Fruit fly (Drosophila melanogaster) whole organism, embryonic: Measurements from ENCODE around the gene Acp76A.

Experiments
- CG10654 ChIP-seq: fragments of 200-800 bp; sonication (Bioruptor generic); optimal IDR thresholded peaks from 2 replicates; lab custom pipeline; 2016; ENCODE audit warnings: missing biosample characterization, missing genetic modification characterization
- CG14441 ChIP-seq: fragments of 200-800 bp; sonication (Bioruptor generic); IDR thresholded peaks from 2 replicates; pipeline ENCODE4 v1.3.6; 2022; ENCODE audit warnings: missing biosample characterization, missing genetic modification characterization
- CG14667 ChIP-seq: fragments of 200-800 bp; sonication (Bioruptor generic); IDR thresholded peaks from 2 replicates; pipeline ENCODE4 v1.3.6; 2022; ENCODE audit warnings: missing biosample characterization, missing genetic modification characterization
- CG15269 ChIP-seq: fragments of 200-800 bp; sonication (Bioruptor generic); optimal IDR thresholded peaks from 2 replicates; lab custom pipeline; 2018; ENCODE audit warnings: missing biosample characterization, mild to moderate bottlenecking, missing genetic modification characterization, moderate library complexity
- CG1529 ChIP-seq: fragments of 200-800 bp; sonication (Bioruptor generic); optimal IDR thresholded peaks from 3 replicates; lab custom pipeline; 2018; ENCODE audit warnings: missing biosample characterization, missing genetic modification characterization
- CG15479 ChIP-seq: fragments of 200-800 bp; sonication (Bioruptor generic); optimal IDR thresholded peaks from 3 replicates; lab custom pipeline; 2019; ENCODE audit warnings: missing biosample characterization, mild to moderate bottlenecking, missing genetic modification characterization, moderate library complexity
- CG15601 ChIP-seq: fragments of 200-800 bp; sonication (Bioruptor generic); optimal IDR thresholded peaks from 3 replicates; lab custom pipeline; 2019; ENCODE audit warnings: missing biosample characterization, mild to moderate bottlenecking, missing genetic modification characterization, moderate library complexity
- CG16815 ChIP-seq: fragments of 200-800 bp; sonication (Bioruptor generic); optimal IDR thresholded peaks from 3 replicates; lab custom pipeline; 2017; ENCODE audit warnings: missing biosample characterization, mild to moderate bottlenecking, missing genetic modification characterization
- CG17359 ChIP-seq: fragments of 200-800 bp; sonication (Bioruptor generic); optimal IDR thresholded peaks from 3 replicates; lab custom pipeline; 2018; ENCODE audit warnings: missing biosample characterization, mild to moderate bottlenecking, missing genetic modification characterization, moderate library complexity
- CG17361 ChIP-seq: fragments of 200-800 bp; sonication (Bioruptor generic); IDR thresholded peaks from 3 replicates; pipeline ENCODE4 v1.3.6; 2022; ENCODE audit warnings: missing biosample characterization, missing genetic modification characterization
- CG17385 ChIP-seq: fragments of 200-800 bp; sonication (Bioruptor generic); optimal IDR thresholded peaks from 3 replicates; lab custom pipeline; 2018; ENCODE audit warnings: missing biosample characterization, mild to moderate bottlenecking, missing genetic modification characterization
- CG18764 ChIP-seq: fragments of 200-800 bp; sonication (Bioruptor generic); optimal IDR thresholded peaks from 3 replicates; lab custom pipeline; 2016; ENCODE audit warnings: missing biosample characterization, missing genetic modification characterization
- CG2678 ChIP-seq: fragments of 200-800 bp; sonication (Bioruptor generic); optimal IDR thresholded peaks from 3 replicates; lab custom pipeline; 2019; ENCODE audit warnings: missing biosample characterization, mild to moderate bottlenecking, missing genetic modification characterization, moderate library complexity
- CG2712 ChIP-seq: fragments of 200-800 bp; optimal IDR thresholded peaks from 3 replicates; lab custom pipeline; 2019; ENCODE audit warnings: missing biosample characterization, mild to moderate bottlenecking, missing genetic modification characterization, moderate library complexity
- CG31388 ChIP-seq: fragments of 200-800 bp; sonication (Bioruptor generic); optimal IDR thresholded peaks from 2 replicates; lab custom pipeline; 2016; ENCODE audit warnings: missing biosample characterization, missing genetic modification characterization
- CG31441 ChIP-seq: fragments of 200-800 bp; sonication (Bioruptor generic); IDR thresholded peaks from 2 replicates; pipeline ENCODE4 v1.3.6; 2022; ENCODE audit warnings: missing biosample characterization, missing genetic modification characterization
- CG4854 ChIP-seq: fragments of 200-800 bp; sonication (Bioruptor generic); optimal IDR thresholded peaks from 2 replicates; lab custom pipeline; 2016; ENCODE audit warnings: missing biosample characterization, missing genetic modification characterization, inconsistent platforms
- CG6654 ChIP-seq: fragments of 200-800 bp; sonication (Bioruptor generic); optimal IDR thresholded peaks from 2 replicates; lab custom pipeline; 2017; ENCODE audit warnings: missing biosample characterization, mild to moderate bottlenecking, missing genetic modification characterization
- CG6854 ChIP-seq: fragments of 200-800 bp; sonication (Bioruptor generic); optimal IDR thresholded peaks from 3 replicates; lab custom pipeline; 2017; ENCODE audit warnings: missing biosample characterization, mild to moderate bottlenecking, missing genetic modification characterization
- CG9215 ChIP-seq: fragments of 200-800 bp; sonication (Bioruptor generic); IDR thresholded peaks from 2 replicates; pipeline ENCODE4 v1.3.6; 2022; ENCODE audit warnings: missing biosample characterization, missing genetic modification characterization
- CG9817 ChIP-seq: fragments of 200-800 bp; sonication (Bioruptor generic); optimal IDR thresholded peaks from 2 replicates; lab custom pipeline; 2018; ENCODE audit warnings: missing biosample characterization, mild to moderate bottlenecking, missing genetic modification characterization, moderate library complexity
- CHES-1-like ChIP-seq: fragments of 200-800 bp; sonication (Bioruptor generic); optimal IDR thresholded peaks from 2 replicates; lab custom pipeline; 2016; ENCODE audit warnings: missing biosample characterization, missing genetic modification characterization
- Dbx ChIP-seq: fragments of 200-800 bp; sonication (Bioruptor generic); IDR thresholded peaks from 3 replicates; pipeline ENCODE4 v1.3.6; 2022; ENCODE audit warnings: missing biosample characterization, missing genetic modification characterization
- Dfd ChIP-seq, 2 experiments: fragments of >200 bp; optimal IDR thresholded peaks; 2 replicates each; lab custom pipeline; 2017; ENCODE audit warnings: missing biosample characterization in 2 of 2, missing genetic modification characterization in 2 of 2
- Dref ChIP-seq: fragments of 200-800 bp; sonication (Bioruptor generic); IDR thresholded peaks from 2 replicates; pipeline ENCODE4 v1.3.6; 2022; ENCODE audit warnings: missing biosample characterization, missing genetic modification characterization
- Gug ChIP-seq: fragments of 200-800 bp; sonication (Bioruptor generic); IDR thresholded peaks from 4 replicates; pipeline ENCODE4 v1.3.6; 2022; ENCODE audit warnings: missing biosample characterization, missing genetic modification characterization
- H15 ChIP-seq: fragments of 200-800 bp; sonication (Bioruptor generic); IDR thresholded peaks from 3 replicates; pipeline ENCODE4 v1.3.6; 2022; ENCODE audit warnings: missing biosample characterization, missing genetic modification characterization
- HmgD ChIP-seq: fragments of 200-800 bp; sonication (Bioruptor generic); optimal IDR thresholded peaks from 3 replicates; lab custom pipeline; 2016; ENCODE audit warnings: missing biosample characterization, missing genetic modification characterization
- MESR4 ChIP-seq: fragments of 200-800 bp; sonication (Bioruptor generic); optimal IDR thresholded peaks from 2 replicates; lab custom pipeline; 2018; ENCODE audit warnings: missing biosample characterization, mild to moderate bottlenecking, missing genetic modification characterization, moderate library complexity
- Max ChIP-seq: fragments of 200-800 bp; sonication (Bioruptor generic); optimal IDR thresholded peaks from 2 replicates; lab custom pipeline; 2016; ENCODE audit warnings: missing biosample characterization, mild to moderate bottlenecking, missing genetic modification characterization
- Myb ChIP-seq: fragments of 200-800 bp; sonication (Bioruptor generic); optimal IDR thresholded peaks from 2 replicates; lab custom pipeline; 2016; ENCODE audit warnings: missing biosample characterization, missing genetic modification characterization
- Ravus ChIP-seq: fragments of 200-800 bp; sonication (Bioruptor generic); IDR thresholded peaks from 2 replicates; pipeline ENCODE4 v1.3.6; 2022; ENCODE audit warnings: missing biosample characterization, missing genetic modification characterization
- Sry-β ChIP-seq: fragments of 200-800 bp; sonication (Bioruptor generic); optimal IDR thresholded peaks from 2 replicates; lab custom pipeline; 2018; ENCODE audit warnings: missing biosample characterization, mild to moderate bottlenecking, missing genetic modification characterization, moderate library complexity
- ac ChIP-seq: fragments of 200-800 bp; sonication (Bioruptor generic); optimal IDR thresholded peaks from 3 replicates; lab custom pipeline; 2017; ENCODE audit warnings: missing biosample characterization, mild to moderate bottlenecking, missing genetic modification characterization
- amos ChIP-seq: fragments of 200-800 bp; sonication (Bioruptor generic); IDR thresholded peaks from 2 replicates; pipeline ENCODE4 v1.3.6; 2022; ENCODE audit warnings: missing biosample characterization, missing genetic modification characterization; ENCODE audit not compliant: partially characterized antibody
- fu2 ChIP-seq: fragments of 200-800 bp; sonication (Bioruptor generic); optimal IDR thresholded peaks from 2 replicates; lab custom pipeline; 2016; ENCODE audit warnings: missing biosample characterization, missing genetic modification characterization
- gcm2 ChIP-seq: fragments of 200-800 bp; sonication (Bioruptor generic); optimal IDR thresholded peaks from 2 replicates; lab custom pipeline; 2016; ENCODE audit warnings: missing biosample characterization, missing genetic modification characterization
- ind ChIP-seq: fragments of 200-800 bp; sonication (Bioruptor generic); optimal IDR thresholded peaks from 3 replicates; lab custom pipeline; 2016; ENCODE audit warnings: missing biosample characterization, missing genetic modification characterization
- maf-S ChIP-seq: fragments of 200-800 bp; sonication (Bioruptor generic); optimal IDR thresholded peaks from 2 replicates; lab custom pipeline; 2016; ENCODE audit warnings: missing biosample characterization, missing genetic modification characterization
- nerfin-1 ChIP-seq: fragments of 200-800 bp; sonication (Bioruptor generic); optimal IDR thresholded peaks from 3 replicates; lab custom pipeline; 2019; ENCODE audit warnings: missing biosample characterization, mild to moderate bottlenecking, missing genetic modification characterization, moderate library complexity
- onecut ChIP-seq: fragments of 200-800 bp; sonication (Bioruptor generic); IDR thresholded peaks from 2 replicates; pipeline ENCODE4 v1.3.6; 2022; ENCODE audit warnings: missing biosample characterization, missing genetic modification characterization
- org-1 ChIP-seq: fragments of 200-800 bp; sonication (Bioruptor generic); optimal IDR thresholded peaks from 2 replicates; lab custom pipeline; 2017; ENCODE audit warnings: missing biosample characterization, missing genetic modification characterization
- peb ChIP-seq: fragments of 200-800 bp; sonication (Bioruptor generic); IDR thresholded peaks from 2 replicates; pipeline ENCODE4 v1.3.6; 2022; ENCODE audit warnings: missing biosample characterization, missing genetic modification characterization
- pfk ChIP-seq: fragments of 200-800 bp; sonication (Bioruptor generic); optimal IDR thresholded peaks from 2 replicates; lab custom pipeline; 2018; ENCODE audit warnings: missing biosample characterization, mild to moderate bottlenecking, missing genetic modification characterization, moderate library complexity
- slbo ChIP-seq: fragments of 200-800 bp; sonication (Bioruptor generic); IDR thresholded peaks from 2 replicates; pipeline ENCODE4 v1.3.6; 2022; ENCODE audit warnings: missing biosample characterization, missing genetic modification characterization
- so ChIP-seq: fragments of 200-800 bp; sonication (Bioruptor generic); IDR thresholded peaks from 3 replicates; pipeline ENCODE4 v1.3.6; 2022; ENCODE audit warnings: missing biosample characterization, missing genetic modification characterization
- ssp ChIP-seq: fragments of 200-800 bp; sonication (Bioruptor generic); IDR thresholded peaks from 2 replicates; pipeline ENCODE4 v1.3.6; 2022; ENCODE audit warnings: missing biosample characterization, missing genetic modification characterization
- tgo ChIP-seq: fragments of 200-800 bp; sonication (Bioruptor generic); IDR thresholded peaks from 3 replicates; pipeline ENCODE4 v1.3.6; 2022; ENCODE audit warnings: missing biosample characterization, missing genetic modification characterization
- tup ChIP-seq: fragments of 200-800 bp; sonication (Bioruptor generic); optimal IDR thresholded peaks from 2 replicates; lab custom pipeline; 2016; ENCODE audit warnings: missing biosample characterization, mild to moderate bottlenecking, missing genetic modification characterization, moderate library complexity
- wor ChIP-seq: fragments of 200-800 bp; sonication (Bioruptor generic); IDR thresholded peaks from 2 replicates; pipeline ENCODE4 v1.3.6; 2022; ENCODE audit warnings: missing biosample characterization, missing genetic modification characterization

Gene Acp76A

DNA sequence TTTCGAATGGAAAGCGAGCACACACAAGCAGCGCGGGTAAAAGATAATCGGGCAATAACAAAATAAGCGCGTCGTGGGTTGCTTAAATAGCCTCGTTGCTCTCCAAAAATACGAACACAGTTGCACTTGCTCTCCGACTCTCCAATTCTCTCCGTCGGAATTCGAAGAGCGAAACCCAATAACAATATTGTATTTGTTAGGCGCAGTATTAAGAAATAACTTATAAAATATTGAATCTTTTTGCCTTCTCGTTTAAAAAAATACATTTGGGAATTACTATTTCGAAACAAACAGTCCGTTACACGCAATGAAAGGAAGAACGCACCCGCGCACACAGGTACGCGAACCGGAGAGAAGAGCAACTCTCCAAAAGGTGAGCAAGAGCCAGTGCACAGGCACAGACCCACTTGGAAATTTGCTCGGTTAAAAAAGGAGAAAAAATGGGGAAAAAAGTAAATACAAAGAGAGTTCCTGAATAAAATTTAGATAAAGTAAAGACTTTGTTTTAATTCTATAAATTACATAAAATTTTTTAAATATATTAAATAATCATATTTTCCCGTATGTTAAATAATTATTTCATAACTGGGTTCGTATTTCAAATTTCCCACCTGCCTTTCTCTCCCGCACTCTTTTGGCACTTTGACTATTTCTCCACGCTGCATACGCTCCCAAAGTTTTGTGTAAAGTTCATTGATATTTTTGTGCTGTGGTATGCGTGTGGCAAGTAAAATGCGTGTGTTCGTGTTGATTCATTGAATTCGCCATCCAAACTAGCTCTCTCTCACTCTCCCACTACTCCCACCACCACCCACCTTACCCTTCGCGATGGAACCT lies 34.8 kb upstream of the Acp76A start, which contains the start of gene Mkp3:
Mkp3 (minus strand) TSS at position 63 of the 837 bp plus-strand sequence.
- TF ChIP-seq CG14441 (GFP tag; lab: Robert Waterston, UW) (peak; percentile 88), CG10654 (GFP tag; lab: Kevin White, UChicago) (peak; percentile 71), amos (peak; percentile 48; the same call in 1 of the 2 replicates), org-1 (GFP tag; lab: Kevin White, UChicago) (peak; percentile 89), tup (GFP tag; lab: Kevin White, UChicago) (peak; percentile 42), slbo (GFP tag; lab: Robert Waterston, UW) (peak; percentile 92), fu2 (peak; percentile 17), gcm2 (peak; percentile 14), CG18764 (GFP tag; lab: Kevin White, UChicago) (peak; percentile 72), CG31388 (GFP tag; lab: Kevin White, UChicago) (no peak), Myb (peak; percentile 22), CG9817 (tag; lab: Kevin White, UChicago) (peak; percentile 77), Gug (GFP tag; lab: Robert Waterston, UW) (peak; percentile 72), wor (peak; percentile 79), onecut (GFP tag; lab: Robert Waterston, UW) (peak; percentile 77), CG6654 (peak; percentile 69), maf-S (GFP tag; lab: Kevin White, UChicago) (no peak), CG15601 (tag; lab: Kevin White, UChicago) (peak; percentile 85), CG4854 (GFP tag; lab: Kevin White, UChicago) (no peak), CG17361 (GFP tag; lab: Robert Waterston, UW) (peak; percentile 87; the same call in 2 of the 3 replicates), CG17359 (tag; lab: Kevin White, UChicago) (peak; percentile 89), CG2678 (peak; percentile 96), nerfin-1 (tag; lab: Kevin White, UChicago) (peak; percentile 79), Dbx (GFP tag; lab: Robert Waterston, UW) (peak; percentile 87), Ravus (peak; percentile 72), ac (no peak), CG14667 (peak; percentile 81), Max (GFP tag; lab: Kevin White, UChicago) (peak; percentile 71), H15 (GFP tag; lab: Robert Waterston, UW) (peak; percentile 76), CG16815 (peak; percentile 70), CG15479 (GFP tag; lab: Kevin White, UChicago) (no peak), CHES-1-like (GFP tag; lab: Kevin White, UChicago) (no peak), Dref (GFP tag; lab: Robert Waterston, UW) (no peak), so (GFP tag; lab: Robert Waterston, UW) (peak; percentile 94), tgo (GFP tag; lab: Robert Waterston, UW) (peak; percentile 94), CG17385 (GFP tag; lab: Kevin White, UChicago) (peak; percentile 85), CG15269 (tag; lab: Kevin White, UChicago) (peak; percentile 93), MESR4 (GFP tag; lab: Kevin White, UChicago) (no peak), ind (GFP tag; lab: Kevin White, UChicago) (peak; percentile 81), pfk (GFP tag; lab: Kevin White, UChicago) (peak; percentile 17), peb (peak; percentile 77; the same call in 1 of the 2 replicates), CG6854 (GFP tag; lab: Kevin White, UChicago) (peak; percentile 95), CG9215 (GFP tag; lab: Robert Waterston, UW) (peak; percentile 83), CG2712 (peak; percentile 91), CG1529 (GFP tag; lab: Kevin White, UChicago) (peak; percentile 82), Dfd (GFP tag; optimal IDR thresholded peaks at IDR 0.05; lab: Kevin White, UChicago) (no peak), CG31441 (GFP tag; lab: Robert Waterston, UW) (peak; percentile 95), HmgD (GFP tag; lab: Kevin White, UChicago) (no peak), Sry-β (GFP tag; lab: Kevin White, UChicago) (no peak), ssp (GFP tag; lab: Robert Waterston, UW) (peak; percentile 73)
